Worm (Caenorhabditis elegans) whole organism, mixed stage, embryonic: ENCODE data around the gene R10F2.4.

Experiments
- M03D4.4 ChIP-seq: sonication (generic microtip); optimal IDR thresholded peaks from 2 replicates; lab custom pipeline; 2017; ENCODE audit warnings: mild to moderate bottlenecking, missing genetic modification characterization, missing compliant biosample characterization
- bed-3 ChIP-seq: fragments of 200-800 bp; sonication (Bioruptor generic); optimal IDR thresholded peaks from 3 replicates; lab custom pipeline; 2018; ENCODE audit warnings: mild to moderate bottlenecking, missing genetic modification characterization, moderate library complexity, missing compliant biosample characterization
- blmp-1 ChIP-seq: fragments of 150-350 bp; optimal IDR thresholded peaks from 2 replicates; lab custom pipeline; 2014; ENCODE audit warnings: missing biosample characterization, missing genetic modification characterization
- ceh-39 ChIP-seq: fragments of 150-350 bp; optimal IDR thresholded peaks from 2 replicates; lab custom pipeline; 2014; ENCODE audit warnings: missing biosample characterization, missing genetic modification characterization
- ceh-43 ChIP-seq: fragments of 200-800 bp; sonication (Bioruptor generic); optimal IDR thresholded peaks from 2 replicates; lab custom pipeline; 2018; ENCODE audit warnings: mild to moderate bottlenecking, missing genetic modification characterization, moderate library complexity, missing compliant biosample characterization
- ceh-83 ChIP-seq: fragments of 200-800 bp; sonication (Bioruptor generic); optimal IDR thresholded peaks from 2 replicates; lab custom pipeline; 2018; ENCODE audit warnings: mild to moderate bottlenecking, missing genetic modification characterization, missing compliant biosample characterization
- drap-1 ChIP-seq: fragments of 200-800 bp; sonication (Bioruptor generic); optimal IDR thresholded peaks from 3 replicates; lab custom pipeline; 2018; ENCODE audit warnings: mild to moderate bottlenecking, missing genetic modification characterization, missing compliant biosample characterization
- elt-1 ChIP-seq: sonication (generic microtip); optimal IDR thresholded peaks from 2 replicates; lab custom pipeline; 2017; ENCODE audit warnings: missing genetic modification characterization, mild to moderate bottlenecking, missing compliant biosample characterization, antibody characterized with exemption, moderate library complexity, borderline replicate concordance; ENCODE audit not compliant: insufficient read depth
- elt-3 ChIP-seq: fragments of 150-350 bp; optimal IDR thresholded peaks from 2 replicates; lab custom pipeline; 2014; ENCODE audit warnings: missing biosample characterization, missing genetic modification characterization
- flh-1 ChIP-seq: fragments of 200-800 bp; sonication (Bioruptor generic); optimal IDR thresholded peaks from 2 replicates; lab custom pipeline; 2018; ENCODE audit warnings: mild to moderate bottlenecking, missing genetic modification characterization, moderate library complexity, missing compliant biosample characterization
- ham-2 ChIP-seq: fragments of 200-800 bp; sonication (Bioruptor generic); optimal IDR thresholded peaks from 2 replicates; lab custom pipeline; 2018; ENCODE audit warnings: mild to moderate bottlenecking, missing genetic modification characterization, missing compliant biosample characterization
- hlh-1 ChIP-seq: fragments of 150-350 bp; optimal IDR thresholded peaks from 2 replicates; lab custom pipeline; 2014; ENCODE audit warnings: missing biosample characterization, missing genetic modification reagents, missing genetic modification characterization
- lin-13 ChIP-seq: fragments of 150-350 bp; optimal IDR thresholded peaks from 2 replicates; lab custom pipeline; 2014; ENCODE audit warnings: missing biosample characterization, missing genetic modification characterization
- lin-32 ChIP-seq: fragments of 200-800 bp; sonication (Bioruptor generic); optimal IDR thresholded peaks from 2 replicates; lab custom pipeline; 2018; ENCODE audit warnings: mild to moderate bottlenecking, missing genetic modification characterization, missing compliant biosample characterization
- lsy-2 ChIP-seq: fragments of 150-350 bp; optimal IDR thresholded peaks from 2 replicates; lab custom pipeline; 2014; ENCODE audit warnings: missing biosample characterization, missing genetic modification characterization
- mab-5 ChIP-seq: fragments of 150-350 bp; optimal IDR thresholded peaks from 2 replicates; lab custom pipeline; 2014; ENCODE audit warnings: missing biosample characterization, missing genetic modification characterization
- mep-1 ChIP-seq: fragments of 150-350 bp; optimal IDR thresholded peaks from 2 replicates; lab custom pipeline; 2017; ENCODE audit warnings: missing biosample characterization, missing genetic modification reagents, missing genetic modification characterization, inconsistent platforms
- mls-2 ChIP-seq: sonication (generic microtip); optimal IDR thresholded peaks from 2 replicates; lab custom pipeline; 2016; ENCODE audit warnings: mild to moderate bottlenecking, missing genetic modification characterization, moderate library complexity, missing compliant biosample characterization
- nhr-12 ChIP-seq: fragments of 150-350 bp; optimal IDR thresholded peaks from 2 replicates; lab custom pipeline; 2014; ENCODE audit warnings: missing biosample characterization, missing genetic modification characterization
- nhr-237 ChIP-seq: fragments of 150-350 bp; optimal IDR thresholded peaks from 2 replicates; lab custom pipeline; 2014; ENCODE audit warnings: missing biosample characterization, missing genetic modification characterization
- nhr-28 ChIP-seq: fragments of 150-350 bp; optimal IDR thresholded peaks from 2 replicates; lab custom pipeline; 2014; ENCODE audit warnings: missing biosample characterization, missing genetic modification characterization
- nhr-76 ChIP-seq: sonication (generic microtip); optimal IDR thresholded peaks from 2 replicates; lab custom pipeline; 2017; ENCODE audit warnings: missing biosample characterization, missing genetic modification characterization
- pha-4 ChIP-seq: fragments of 150-350 bp; optimal IDR thresholded peaks from 2 replicates; lab custom pipeline; 2018; ENCODE audit warnings: missing biosample characterization, missing genetic modification reagents, missing genetic modification characterization
- sem-2 ChIP-seq: fragments of 200-800 bp; sonication (Bioruptor generic); optimal IDR thresholded peaks from 2 replicates; lab custom pipeline; 2018; ENCODE audit warnings: mild to moderate bottlenecking, missing genetic modification characterization, missing compliant biosample characterization
- snpc-4 ChIP-seq: fragments of 150-350 bp; optimal IDR thresholded peaks from 2 replicates; lab custom pipeline; 2014; ENCODE audit warnings: missing biosample characterization, missing genetic modification characterization
- tbx-8 ChIP-seq: fragments of 200-800 bp; sonication (Bioruptor generic); optimal IDR thresholded peaks from 2 replicates; lab custom pipeline; 2018; ENCODE audit warnings: mild to moderate bottlenecking, missing genetic modification characterization, moderate library complexity, missing compliant biosample characterization
- unc-120 ChIP-seq: sonication (generic microtip); optimal IDR thresholded peaks from 2 replicates; lab custom pipeline; 2017; ENCODE audit warnings: missing genetic modification characterization, missing compliant biosample characterization; ENCODE audit not compliant: poor library complexity, severe bottlenecking
- unc-39 ChIP-seq: fragments of 150-350 bp; optimal IDR thresholded peaks from 2 replicates; lab custom pipeline; 2014; ENCODE audit warnings: missing biosample characterization, missing genetic modification characterization
- unc-62 ChIP-seq: fragments of 150-350 bp; optimal IDR thresholded peaks from 2 replicates; lab custom pipeline; 2014; ENCODE audit warnings: missing biosample characterization, missing genetic modification reagents, missing genetic modification characterization
- ztf-11 ChIP-seq: fragments of 150-350 bp; optimal IDR thresholded peaks from 2 replicates; lab custom pipeline; 2014; ENCODE audit warnings: missing biosample characterization, missing genetic modification characterization

R10F2.4 gene

DNA sequence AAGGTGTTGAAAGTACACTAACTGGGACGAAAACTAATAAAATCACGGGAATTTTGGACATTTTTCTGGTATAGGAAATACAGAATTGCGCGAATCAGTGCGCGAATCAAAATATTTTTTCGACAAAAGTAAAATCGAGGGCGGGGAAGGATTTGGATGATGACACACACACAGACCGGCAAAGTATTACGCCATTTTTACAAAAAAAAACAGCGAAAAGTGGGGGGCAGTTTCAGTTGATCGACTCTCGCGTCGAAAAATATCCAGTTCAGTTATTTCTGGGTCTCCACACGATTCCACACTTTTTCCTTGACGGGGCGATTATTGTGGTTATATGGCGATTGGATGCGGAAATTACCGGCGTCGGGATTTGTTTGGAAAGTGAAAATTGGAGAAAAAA lies 23.2 kb upstream of the R10F2.4 start, which contains the start of gene H05C05.4:
TSS of gene H05C05.4 (minus strand) at position 101 of the 400 bp plus-strand sequence.
- no peak for TF ChIP-seq ceh-83 (GFP tag; lab: Kevin White, UChicago)
- no peak for TF ChIP-seq lsy-2 (tag; lab: Kevin White, UChicago)
- no peak for TF ChIP-seq drap-1 (GFP tag; lab: Kevin White, UChicago)
- no peak for TF ChIP-seq nhr-12

DNA sequence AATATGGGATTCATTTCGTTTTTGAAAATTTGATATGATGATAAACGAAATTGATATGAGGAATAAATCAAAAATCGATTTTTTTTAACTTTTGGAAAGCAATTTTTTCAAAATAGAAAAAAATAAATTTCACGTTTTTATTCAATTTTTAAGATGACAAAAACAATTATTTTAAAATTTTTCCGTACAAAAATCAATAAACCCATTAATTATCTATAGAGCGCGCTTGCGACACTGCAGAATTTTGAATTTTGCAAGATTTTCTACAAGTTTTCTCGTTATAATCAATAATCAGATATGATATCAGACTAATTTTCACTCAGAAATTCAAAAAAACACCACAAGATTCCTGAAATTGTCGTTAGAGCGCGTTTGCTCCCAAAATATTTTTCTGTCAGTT lies 21.1 kb upstream of the R10F2.4 start, which contains the start of gene R10F2.6:
TSS of gene R10F2.6 (minus strand) at position 101 of the 400 bp plus-strand sequence.
- no peak for TF ChIP-seq flh-1 (GFP tag; lab: Kevin White, UChicago)
- no peak for TF ChIP-seq hlh-1
- no peak for TF ChIP-seq ham-2 (GFP tag; lab: Kevin White, UChicago)
- no peak for TF ChIP-seq bed-3 (GFP tag; lab: Kevin White, UChicago)
- no peak for TF ChIP-seq nhr-76
- TF ChIP-seq snpc-4 (tag; lab: Kevin White, UChicago), result no peak
- no peak for TF ChIP-seq nhr-12
- no peak for TF ChIP-seq blmp-1
- TF ChIP-seq ztf-11 (tag; lab: Kevin White, UChicago), result no peak
- TF ChIP-seq nhr-237 (tag; lab: Kevin White, UChicago), result no peak
- TF ChIP-seq lin-13, result no peak
- TF ChIP-seq ceh-43 (GFP tag; lab: Kevin White, UChicago), result no peak
- TF ChIP-seq nhr-28 (tag; lab: Kevin White, UChicago), result no peak
- no peak for TF ChIP-seq mab-5 (tag; lab: Kevin White, UChicago)
- TF ChIP-seq sem-2 (GFP tag; lab: Kevin White, UChicago), result no peak
- TF ChIP-seq lin-32 (GFP tag; lab: Kevin White, UChicago), result no peak
- TF ChIP-seq ceh-83 (GFP tag; lab: Kevin White, UChicago), result no peak
- no peak for TF ChIP-seq unc-62 (GFP tag; lab: Kevin White, UChicago)
- TF ChIP-seq drap-1 (GFP tag; lab: Kevin White, UChicago), result no peak

DNA sequence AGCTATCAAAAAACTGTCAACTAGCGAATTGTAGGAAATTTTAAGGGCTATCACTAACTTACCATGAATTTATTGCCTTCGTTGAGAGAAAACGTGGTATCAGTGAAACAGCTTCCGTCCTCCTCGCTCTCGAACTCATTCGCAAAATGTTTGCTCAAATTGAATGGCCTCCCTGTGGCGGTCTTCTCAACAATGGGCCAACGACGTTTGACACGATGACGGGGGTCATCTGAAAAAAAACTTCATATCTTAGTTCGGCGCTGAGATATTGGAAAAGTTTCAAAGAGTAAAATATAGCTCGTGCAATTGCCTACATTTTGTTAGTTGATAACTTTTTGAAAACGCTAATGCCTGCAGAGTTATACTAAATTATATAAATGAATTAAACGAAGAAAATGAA lies 18.7 kb upstream of the R10F2.4 start:
- TF ChIP-seq ztf-11 (tag; lab: Kevin White, UChicago) (no peak), nhr-237 (tag; lab: Kevin White, UChicago) (no peak), mep-1 (tag; lab: Kevin White, UChicago) (no peak), M03D4.4 (tag; lab: Kevin White, UChicago) (no peak), snpc-4 (tag; lab: Kevin White, UChicago) (no peak), ceh-83 (GFP tag; lab: Kevin White, UChicago) (no peak), blmp-1 (no peak), mab-5 (tag; lab: Kevin White, UChicago) (no peak), unc-62 (GFP tag; lab: Kevin White, UChicago) (no peak), flh-1 (GFP tag; lab: Kevin White, UChicago) (no peak), ham-2 (GFP tag; lab: Kevin White, UChicago) (no peak), elt-1 (tag; lab: Kevin White, UChicago) (no peak), unc-120 (tag; lab: Kevin White, UChicago) (no peak), nhr-12 (no peak)

DNA sequence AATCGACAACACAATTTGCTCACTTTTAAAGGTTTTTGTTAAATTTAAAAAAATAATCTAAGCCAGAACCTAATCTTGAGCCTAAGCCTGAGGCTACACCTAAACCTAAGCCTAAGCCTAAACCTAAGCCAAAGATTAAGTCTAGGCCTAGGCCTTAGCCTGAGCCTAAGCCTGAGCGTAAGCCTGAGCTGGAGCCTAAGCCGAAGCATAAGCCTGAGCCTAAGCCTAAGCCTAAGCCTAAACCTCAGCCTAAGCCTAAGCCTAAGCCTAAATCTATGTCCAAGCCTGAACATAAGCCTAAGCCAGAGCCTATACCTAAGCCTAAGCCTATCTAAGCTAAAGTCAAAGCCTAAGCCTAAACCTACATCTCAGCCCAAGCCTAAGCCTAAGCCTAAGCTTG lies 14.9 kb upstream of the R10F2.4 start:
- no peak for TF ChIP-seq mab-5 (tag; lab: Kevin White, UChicago)

DNA sequence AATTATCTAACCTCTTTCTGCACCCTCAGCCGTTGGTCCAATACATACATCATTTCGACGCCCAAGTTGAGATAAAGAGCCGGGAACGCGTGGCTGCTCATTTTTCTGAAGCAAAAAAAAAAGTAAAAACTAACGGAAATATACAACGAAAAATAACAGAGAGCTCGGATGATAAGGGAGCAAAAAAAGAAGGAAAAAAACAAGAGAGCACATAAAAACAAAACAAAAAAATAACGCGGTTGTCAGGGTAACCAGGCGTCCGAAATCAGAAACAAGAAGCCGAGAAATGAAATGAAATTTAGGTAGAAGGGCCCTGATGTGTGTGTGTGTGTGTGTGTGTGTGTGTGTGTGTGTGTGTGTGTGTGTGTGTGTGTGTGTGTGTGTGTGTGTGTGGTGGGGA lies 1.7 kb upstream of the R10F2.4 start, which contains the start of gene R10F2.5:
TSS of gene R10F2.5 (minus strand) at position 101 of the 400 bp plus-strand sequence.
- TF ChIP-seq tbx-8 (GFP tag; lab: Kevin White, UChicago) (no peak), sem-2 (GFP tag; lab: Kevin White, UChicago) (no peak), mls-2 (tag; lab: Kevin White, UChicago) (no peak), nhr-237 (tag; lab: Kevin White, UChicago) (no peak), nhr-28 (tag; lab: Kevin White, UChicago) (no peak), M03D4.4 (tag; lab: Kevin White, UChicago) (no peak), unc-62 (GFP tag; lab: Kevin White, UChicago) (no peak), ceh-39 (tag; lab: Kevin White, UChicago) (no peak), flh-1 (GFP tag; lab: Kevin White, UChicago) (no peak), lin-32 (GFP tag; lab: Kevin White, UChicago) (no peak), blmp-1 (no peak), unc-39 (tag; lab: Kevin White, UChicago) (no peak), lsy-2 (tag; lab: Kevin White, UChicago) (no peak), pha-4 (tag; lab: Kevin White, UChicago) (no peak), bed-3 (GFP tag; lab: Kevin White, UChicago) (no peak), drap-1 (GFP tag; lab: Kevin White, UChicago) (no peak), snpc-4 (tag; lab: Kevin White, UChicago) (no peak), elt-3 (tag; lab: Kevin White, UChicago) (no peak), ham-2 (GFP tag; lab: Kevin White, UChicago) (no peak)
